Worm (Caenorhabditis elegans) whole organism, L3 larva: ENCODE results near the gene C09F9.1.
A peak's percentile ranks its signal among the peaks of the same experiment; 100 is the strongest.

Source experiments
- R02D3.7 ChIP-seq: fragments of 150-350 bp; optimal IDR thresholded peaks from 2 replicates; lab custom pipeline; 2014; ENCODE audit warnings: missing biosample characterization, missing genetic modification characterization
- ZK546.5 ChIP-seq: sonication (generic microtip); optimal IDR thresholded peaks from 2 replicates; lab custom pipeline; 2017; ENCODE audit warnings: missing biosample characterization, missing genetic modification characterization
- aly-2 ChIP-seq: fragments of 150-350 bp; optimal IDR thresholded peaks from 2 replicates; lab custom pipeline; 2014; ENCODE audit warnings: missing biosample characterization, missing genetic modification characterization
- ama-1 ChIP-seq: fragments of 150-350 bp; optimal IDR thresholded peaks from 2 replicates; lab custom pipeline; 2018
- ceh-16 ChIP-seq: sonication (generic microtip); optimal IDR thresholded peaks from 2 replicates; lab custom pipeline; 2017; ENCODE audit warnings: missing biosample characterization, missing genetic modification characterization
- ceh-28 ChIP-seq: fragments of 150-350 bp; optimal IDR thresholded peaks from 2 replicates; lab custom pipeline; 2014; ENCODE audit warnings: missing biosample characterization, missing genetic modification reagents, missing genetic modification characterization
- ceh-82 ChIP-seq: fragments of 150-350 bp; optimal IDR thresholded peaks from 2 replicates; lab custom pipeline; 2014; ENCODE audit warnings: missing biosample characterization, missing genetic modification characterization
- daf-12 ChIP-seq: fragments of 150-350 bp; optimal IDR thresholded peaks from 2 replicates; lab custom pipeline; 2014; ENCODE audit warnings: missing biosample characterization, missing genetic modification reagents, missing genetic modification characterization
- egl-27 ChIP-seq: sonication (generic microtip); optimal IDR thresholded peaks from 4 replicates; lab custom pipeline; 2017; ENCODE audit warnings: missing biosample characterization, missing genetic modification reagents, missing genetic modification characterization
- egl-5 ChIP-seq: fragments of 150-350 bp; optimal IDR thresholded peaks from 2 replicates; lab custom pipeline; 2017; ENCODE audit warnings: missing biosample characterization, missing genetic modification reagents, missing genetic modification characterization, inconsistent platforms
- elt-1 ChIP-seq: fragments of 150-350 bp; optimal IDR thresholded peaks from 2 replicates; lab custom pipeline; 2014; ENCODE audit warnings: missing biosample characterization, missing genetic modification characterization
- eor-1 ChIP-seq, 2 experiments: fragments of 150-350 bp; optimal IDR thresholded peaks; 2 replicates each; lab custom pipeline; 2014 to 2018; ENCODE audit warnings: missing biosample characterization in 2 of 2, missing genetic modification characterization in 2 of 2
- fkh-10 ChIP-seq: sonication (generic microtip); optimal IDR thresholded peaks from 2 replicates; lab custom pipeline; 2017; ENCODE audit warnings: missing biosample characterization, missing genetic modification reagents, missing genetic modification characterization
- fkh-2 ChIP-seq: fragments of 150-350 bp; optimal IDR thresholded peaks from 2 replicates; lab custom pipeline; 2014; ENCODE audit warnings: missing biosample characterization, missing genetic modification reagents, missing genetic modification characterization
- fos-1 ChIP-seq: fragments of 150-350 bp; optimal IDR thresholded peaks from 2 replicates; lab custom pipeline; 2014; ENCODE audit warnings: missing biosample characterization, missing genetic modification characterization
- jun-1 ChIP-seq: fragments of 150-350 bp; optimal IDR thresholded peaks from 2 replicates; lab custom pipeline; 2014; ENCODE audit warnings: missing biosample characterization, missing genetic modification reagents, missing genetic modification characterization
- lin-39 ChIP-seq: fragments of 150-350 bp; optimal IDR thresholded peaks from 2 replicates; lab custom pipeline; 2018; ENCODE audit warnings: missing biosample characterization, missing genetic modification reagents, missing genetic modification characterization
- mdl-1 ChIP-seq: fragments of 150-350 bp; optimal IDR thresholded peaks from 2 replicates; lab custom pipeline; 2014; ENCODE audit warnings: missing biosample characterization, missing genetic modification characterization
- mml-1 ChIP-seq: fragments of 150-350 bp; sonication (generic microtip); optimal IDR thresholded peaks from 3 replicates; lab custom pipeline; 2014; ENCODE audit warnings: missing biosample characterization, missing genetic modification characterization
- nhr-11 ChIP-seq: fragments of 150-350 bp; optimal IDR thresholded peaks from 2 replicates; lab custom pipeline; 2014; ENCODE audit warnings: missing biosample characterization, missing genetic modification characterization
- nhr-23 ChIP-seq: fragments of 150-350 bp; optimal IDR thresholded peaks from 2 replicates; lab custom pipeline; 2014; ENCODE audit warnings: missing biosample characterization, missing genetic modification reagents, missing genetic modification characterization
- nhr-237 ChIP-seq: fragments of 150-350 bp; optimal IDR thresholded peaks from 2 replicates; lab custom pipeline; 2014; ENCODE audit warnings: missing biosample characterization, missing genetic modification characterization
- nhr-25 ChIP-seq: sonication (generic microtip); optimal IDR thresholded peaks from 2 replicates; lab custom pipeline; 2017; ENCODE audit warnings: missing biosample characterization, missing genetic modification characterization
- nhr-28 ChIP-seq: fragments of 150-350 bp; optimal IDR thresholded peaks from 2 replicates; lab custom pipeline; 2014; ENCODE audit warnings: missing biosample characterization, missing genetic modification characterization
- nhr-67 ChIP-seq: fragments of 150-350 bp; optimal IDR thresholded peaks from 2 replicates; lab custom pipeline; 2014; ENCODE audit warnings: missing biosample characterization, missing genetic modification characterization
- nhr-76 ChIP-seq: fragments of 150-350 bp; sonication (generic microtip); optimal IDR thresholded peaks from 5 replicates; lab custom pipeline; 2014; ENCODE audit warnings: missing biosample characterization, missing genetic modification characterization
- nhr-77 ChIP-seq: fragments of 150-350 bp; optimal IDR thresholded peaks from 2 replicates; lab custom pipeline; 2014; ENCODE audit warnings: missing biosample characterization, missing genetic modification characterization
- pha-4 ChIP-seq: fragments of 150-350 bp; optimal IDR thresholded peaks from 2 replicates; lab custom pipeline; 2014; ENCODE audit warnings: missing biosample characterization, missing genetic modification reagents, missing genetic modification characterization
- sea-2 ChIP-seq: fragments of 150-350 bp; sonication (generic microtip); optimal IDR thresholded peaks from 4 replicates; lab custom pipeline; 2014; ENCODE audit warnings: missing biosample characterization, missing genetic modification reagents, missing genetic modification characterization
- tbx-2 ChIP-seq: sonication (generic microtip); optimal IDR thresholded peaks from 2 replicates; lab custom pipeline; 2016; ENCODE audit warnings: mild to moderate bottlenecking, missing genetic modification characterization, missing compliant biosample characterization
- unc-39 ChIP-seq: sonication (generic microtip); optimal IDR thresholded peaks from 4 replicates; lab custom pipeline; 2017; ENCODE audit warnings: missing biosample characterization, missing genetic modification characterization
- unc-62 ChIP-seq: fragments of 150-350 bp; sonication (generic microtip); optimal IDR thresholded peaks from 4 replicates; lab custom pipeline; 2014; ENCODE audit warnings: missing biosample characterization, missing genetic modification reagents, missing genetic modification characterization
- zag-1 ChIP-seq: fragments of 150-350 bp; optimal IDR thresholded peaks from 2 replicates; lab custom pipeline; 2014; ENCODE audit warnings: missing biosample characterization, missing genetic modification characterization
- ztf-4 ChIP-seq: fragments of 150-350 bp; optimal IDR thresholded peaks from 2 replicates; lab custom pipeline; 2014; ENCODE audit warnings: missing biosample characterization, missing genetic modification characterization

C09F9.1 gene

ce11 chrII:14670175-14670574, 28.0 kb upstream of the C09F9.1 start:
- no peak for TF ChIP-seq nhr-11 (tag; lab: Kevin White, UChicago)
- no peak for TF ChIP-seq ceh-28
- TF ChIP-seq lin-39 = peak; percentile 22

ce11 chrII:14672095-14672494, 26.1 kb upstream of the C09F9.1 start:
- TF ChIP-seq lin-39 (peak; percentile 2), nhr-28 (tag; lab: Kevin White, UChicago) (no peak), ztf-4 (tag; lab: Kevin White, UChicago) (no peak), egl-5 (tag; lab: Kevin White, UChicago) (peak; percentile 60), fos-1 (tag; lab: Kevin White, UChicago) (no peak), nhr-23 (tag; lab: Kevin White, UChicago) (no peak), nhr-11 (tag; lab: Kevin White, UChicago) (no peak), jun-1 (no peak)
- TF ChIP-seq, all 47 proteins: peak for 2

ce11 chrII:14673636-14674035, 24.5 kb upstream of the C09F9.1 start:
- TF ChIP-seq nhr-23 (tag; lab: Kevin White, UChicago) = peak; percentile 17
- no peak for TF ChIP-seq egl-27 (tag; lab: Kevin White, UChicago)
- peak; percentile 40 for TF ChIP-seq nhr-25 (tag; lab: Kevin White, UChicago)

- TF ChIP-seq nhr-76 = no peak
- TF ChIP-seq nhr-23 (tag; lab: Kevin White, UChicago) = peak; percentile 27
These were observed 20.0 kb upstream of the C09F9.1 start, which contains the start of gene hhat-1 for ce11 chrII:14678157-14678556. Gene hhat-1 (plus strand): TSS chrII:14678457.

- TF ChIP-seq nhr-77 (tag; lab: Kevin White, UChicago) = no peak
- no peak for TF ChIP-seq nhr-76
- no peak for TF ChIP-seq ama-1 (lab: Kevin White, UChicago)
- TF ChIP-seq eor-1 (tag; optimal IDR thresholded peaks at IDR 0.05; lab: Kevin White, UChicago) = no peak
- TF ChIP-seq fkh-2 (tag; lab: Kevin White, UChicago) = no peak
- TF ChIP-seq elt-1 (tag; lab: Kevin White, UChicago) = no peak
- TF ChIP-seq sea-2 (GFP tag; lab: Kevin White, UChicago) = no peak
- TF ChIP-seq nhr-237 (tag; lab: Kevin White, UChicago) = no peak
- TF ChIP-seq daf-12 (tag; lab: Kevin White, UChicago) = no peak
- TF ChIP-seq mdl-1 = no peak
- TF ChIP-seq pha-4 = no peak
- TF ChIP-seq ZK546.5 (tag; lab: Kevin White, UChicago) = no peak
- no peak for TF ChIP-seq R02D3.7 (tag; lab: Kevin White, UChicago)
- no peak for TF ChIP-seq unc-62 (GFP tag; lab: Kevin White, UChicago)
- TF ChIP-seq ceh-82 (tag; lab: Kevin White, UChicago) = no peak
- no peak for TF ChIP-seq aly-2 (tag; lab: Kevin White, UChicago)
- no peak for TF ChIP-seq fkh-10 (GFP tag; lab: Kevin White, UChicago)
These were observed 14.5 kb upstream of the C09F9.1 start for ce11 chrII:14683646-14684045.

- no peak for TF ChIP-seq zag-1 (tag; lab: Kevin White, UChicago)
- TF ChIP-seq pha-4 = peak; percentile 76
These were observed 13.8 kb upstream of the C09F9.1 start, which contains the start of gene unc-52 for ce11 chrII:14684377-14684776. Gene unc-52 (minus strand): TSS chrII:14684456.

- TF ChIP-seq fkh-2 (tag; lab: Kevin White, UChicago) (no peak), nhr-23 (tag; lab: Kevin White, UChicago) (no peak), ztf-4 (tag; lab: Kevin White, UChicago) (no peak), tbx-2 (tag; lab: Kevin White, UChicago) (no peak), nhr-11 (tag; lab: Kevin White, UChicago) (no peak), jun-1 (no peak), R02D3.7 (tag; lab: Kevin White, UChicago) (no peak), mml-1 (tag; lab: Kevin White, UChicago) (no peak), ceh-16 (tag; lab: Kevin White, UChicago) (no peak), ceh-28 (no peak), unc-39 (tag; lab: Kevin White, UChicago) (no peak), egl-27 (tag; lab: Kevin White, UChicago) (no peak), nhr-67 (tag; lab: Kevin White, UChicago) (no peak), elt-1 (tag; lab: Kevin White, UChicago) (no peak), pha-4 (no peak)
These were observed 3.0 kb upstream of the C09F9.1 start, which contains the start of gene K02B7.3 for ce11 chrII:14695201-14695600. Gene K02B7.3 (minus strand): TSS chrII:14695301.
